Worm (Caenorhabditis elegans) whole organism, young adult: ENCODE results near the gene F47B8.13.

Experiments
- Y56A3A.18 ChIP-seq: fragments of 200-800 bp; sonication (Bioruptor generic); IDR thresholded peaks from 2 replicates; pipeline ENCODE4 v1.3.6; 2022; ENCODE audit warnings: missing genetic modification reagents, missing genetic modification characterization, missing compliant biosample characterization
- pha-4 ChIP-seq: fragments of 150-350 bp; sonication (generic microtip); optimal IDR thresholded peaks from 2 replicates; lab custom pipeline; 2014; ENCODE audit warnings: missing biosample characterization, missing genetic modification reagents, missing genetic modification characterization
- tbx-9 ChIP-seq: sonication (generic microtip); optimal IDR thresholded peaks from 2 replicates; lab custom pipeline; 2016; ENCODE audit warnings: borderline replicate concordance, missing genetic modification characterization, inconsistent platforms, missing compliant biosample characterization
- zim-3 ChIP-seq: sonication (generic microtip); optimal IDR thresholded peaks from 2 replicates; lab custom pipeline; 2017; ENCODE audit warnings: mild to moderate bottlenecking, missing genetic modification characterization, moderate library complexity, missing compliant biosample characterization

The F47B8.13 gene

ce11 chrV:14270729-14271128, 48.8 kb downstream of the F47B8.13 start, which contains the start of gene F40G12.5 (continued):
- TF ChIP-seq Y56A3A.18 (GFP tag; lab: Robert Waterston, UW) (no peak), pha-4 (tag; lab: Kevin White, UChicago) (no peak), zim-3 (tag; lab: Kevin White, UChicago) (no peak), tbx-9 (tag; lab: Kevin White, UChicago) (no peak)
